Worm (Caenorhabditis elegans): ENCODE measurements around the gene dsc-1.

Gene dsc-1

ce11 chrX:15073479-15073878, 38.8 kb upstream of the dsc-1 start:
- no peak for TF ChIP-seq klf-2 (GFP tag; conservative IDR thresholded peaks at IDR 0.05)
- TF ChIP-seq ztf-29 (GFP tag; IDR thresholded peaks at IDR 0.05): no peak
- TF ChIP-seq cog-1 (tag; optimal IDR thresholded peaks at IDR 0.05): no peak
- no peak for TF ChIP-seq ztf-23 (GFP tag; IDR thresholded peaks at IDR 0.05)

- no peak for TF ChIP-seq ztf-29 (GFP tag; IDR thresholded peaks at IDR 0.05)
- TF ChIP-seq med-1 (GFP tag; optimal IDR thresholded peaks at IDR 0.05; ENCODE audit: insufficient read depth): no peak
- no peak for TF ChIP-seq T22C8.4 (GFP tag; IDR thresholded peaks at IDR 0.05)
- no peak for TF ChIP-seq cog-1 (tag; optimal IDR thresholded peaks at IDR 0.05)
- TF ChIP-seq flt-1 (GFP tag; IDR thresholded peaks at IDR 0.05): no peak
- TF ChIP-seq klf-2 (GFP tag; conservative IDR thresholded peaks at IDR 0.05): no peak
- TF ChIP-seq ref-1 (GFP tag; conservative IDR thresholded peaks at IDR 0.05): no peak
Observed at ce11 chrX:15072877-15073276, 38.2 kb upstream of the dsc-1 start.

- TF ChIP-seq tab-1 (GFP tag; IDR thresholded peaks at IDR 0.05) (no peak), med-1 (GFP tag; optimal IDR thresholded peaks at IDR 0.05; ENCODE audit: insufficient read depth) (no peak), cog-1 (tag; optimal IDR thresholded peaks at IDR 0.05) (no peak), ztf-23 (GFP tag; IDR thresholded peaks at IDR 0.05) (no peak), ref-1 (GFP tag; conservative IDR thresholded peaks at IDR 0.05) (no peak), klf-2 (GFP tag; conservative IDR thresholded peaks at IDR 0.05) (no peak), T22C8.4 (GFP tag; IDR thresholded peaks at IDR 0.05) (no peak), flt-1 (GFP tag; IDR thresholded peaks at IDR 0.05) (no peak), ztf-29 (GFP tag; IDR thresholded peaks at IDR 0.05) (no peak)
Observed at ce11 chrX:15070137-15070536, 35.5 kb upstream of the dsc-1 start.

DNA sequence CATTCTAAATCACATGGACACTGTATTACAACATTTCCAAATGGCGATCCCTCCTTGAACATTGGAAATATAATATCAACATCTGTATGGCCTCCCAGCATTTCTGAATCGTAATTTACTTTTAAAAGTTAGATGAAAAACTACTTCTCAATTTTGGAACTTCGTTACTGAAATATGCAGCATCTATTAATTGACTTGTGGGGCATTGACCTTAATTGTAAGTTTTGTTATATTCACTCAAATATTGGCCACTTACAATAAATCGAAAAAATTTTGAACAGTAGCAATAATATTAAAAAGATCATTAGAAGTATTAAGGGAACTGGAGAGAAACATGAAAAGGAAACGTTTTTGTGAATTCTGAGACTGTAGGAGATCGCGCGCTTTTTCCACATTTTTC, 34.6 kb upstream of the dsc-1 start, which contains the start of gene mam-6:
Gene mam-6 (minus strand): TSS at position 101 of the 400 bp plus-strand sequence.
- TF ChIP-seq flt-1 (GFP tag; IDR thresholded peaks at IDR 0.05) (no peak), klf-2 (GFP tag; conservative IDR thresholded peaks at IDR 0.05) (no peak), cog-1 (tag; optimal IDR thresholded peaks at IDR 0.05) (no peak), tab-1 (GFP tag; IDR thresholded peaks at IDR 0.05) (no peak), med-1 (GFP tag; optimal IDR thresholded peaks at IDR 0.05; ENCODE audit: insufficient read depth) (no peak), ztf-29 (GFP tag; IDR thresholded peaks at IDR 0.05) (no peak), ztf-23 (GFP tag; IDR thresholded peaks at IDR 0.05) (no peak), ref-1 (GFP tag; conservative IDR thresholded peaks at IDR 0.05) (no peak), T22C8.4 (GFP tag; IDR thresholded peaks at IDR 0.05) (no peak)

DNA sequence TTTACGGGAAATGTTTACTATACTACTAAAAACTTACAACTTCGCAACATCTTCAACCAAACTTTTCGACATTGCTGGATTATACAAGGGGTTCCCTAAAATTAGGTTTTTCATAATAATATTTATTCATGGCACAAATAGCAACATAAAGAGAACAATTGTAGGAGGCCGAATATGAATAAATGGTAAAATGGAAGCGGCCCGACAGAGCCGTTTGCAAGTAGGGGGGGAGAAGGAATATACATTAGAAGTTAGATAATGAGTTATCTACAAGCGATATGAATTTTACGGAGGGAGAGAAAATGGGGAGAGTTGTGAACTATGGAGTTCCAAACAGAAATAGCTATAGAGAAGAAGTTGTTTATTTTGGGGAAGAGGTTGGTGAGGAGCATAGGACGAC, 25.7 kb upstream of the dsc-1 start, which contains the start of gene fbxa-96:
Gene fbxa-96 (minus strand): TSS at position 101 of the 400 bp plus-strand sequence.
- TF ChIP-seq ref-1 (GFP tag; conservative IDR thresholded peaks at IDR 0.05): no peak
- no peak for TF ChIP-seq flt-1 (GFP tag; IDR thresholded peaks at IDR 0.05)
- no peak for TF ChIP-seq cog-1 (tag; optimal IDR thresholded peaks at IDR 0.05)
- no peak for TF ChIP-seq ztf-23 (GFP tag; IDR thresholded peaks at IDR 0.05)
- TF ChIP-seq ztf-29 (GFP tag; IDR thresholded peaks at IDR 0.05): no peak
- no peak for TF ChIP-seq T22C8.4 (GFP tag; IDR thresholded peaks at IDR 0.05)
- no peak for TF ChIP-seq med-1 (GFP tag; optimal IDR thresholded peaks at IDR 0.05; ENCODE audit: insufficient read depth)
- no peak for TF ChIP-seq klf-2 (GFP tag; conservative IDR thresholded peaks at IDR 0.05)
- no peak for TF ChIP-seq tab-1 (GFP tag; IDR thresholded peaks at IDR 0.05)

- TF ChIP-seq ref-1 (GFP tag; conservative IDR thresholded peaks at IDR 0.05): no peak
- no peak for TF ChIP-seq klf-2 (GFP tag; conservative IDR thresholded peaks at IDR 0.05)
- TF ChIP-seq ztf-23 (GFP tag; IDR thresholded peaks at IDR 0.05): no peak
- TF ChIP-seq cog-1 (tag; optimal IDR thresholded peaks at IDR 0.05): no peak
Observed at ce11 chrX:15057900-15058299, 23.3 kb upstream of the dsc-1 start.

ce11 chrX:15056737-15057136, 22.1 kb upstream of the dsc-1 start, which contains the start of gene H03G16.5:
H03G16.5 (minus strand) TSS chrX:15056837.
- TF ChIP-seq T22C8.4 (GFP tag; IDR thresholded peaks at IDR 0.05): no peak
- no peak for TF ChIP-seq ref-1 (GFP tag; conservative IDR thresholded peaks at IDR 0.05)
- no peak for TF ChIP-seq tab-1 (GFP tag; IDR thresholded peaks at IDR 0.05)
- TF ChIP-seq flt-1 (GFP tag; IDR thresholded peaks at IDR 0.05): no peak

DNA sequence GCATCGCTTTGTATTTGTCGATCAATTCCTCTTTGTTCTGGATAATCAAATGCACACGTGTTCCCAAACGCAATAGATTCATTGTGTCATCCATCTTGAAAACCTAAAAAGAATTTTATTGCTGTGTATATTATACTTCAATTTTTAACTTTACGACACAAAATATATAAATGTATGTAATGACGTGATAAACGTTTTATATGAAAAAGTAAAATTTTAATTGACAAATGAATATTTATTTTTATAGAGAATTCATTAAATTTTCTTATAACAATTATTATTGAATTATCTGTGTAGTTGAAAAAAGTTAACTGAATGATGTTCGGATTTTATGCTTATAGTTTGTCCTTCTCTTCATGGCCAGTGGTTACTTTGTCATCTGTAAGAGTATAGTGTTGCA, 21.3 kb upstream of the dsc-1 start, which contains the start of gene H03G16.7:
Gene H03G16.7 (minus strand): TSS at position 101 of the 400 bp plus-strand sequence.
- TF ChIP-seq flt-1 (GFP tag; IDR thresholded peaks at IDR 0.05) (no peak), med-1 (GFP tag; optimal IDR thresholded peaks at IDR 0.05; ENCODE audit: insufficient read depth) (no peak), klf-2 (GFP tag; conservative IDR thresholded peaks at IDR 0.05) (no peak), cog-1 (tag; optimal IDR thresholded peaks at IDR 0.05) (no peak), ztf-29 (GFP tag; IDR thresholded peaks at IDR 0.05) (no peak), ref-1 (GFP tag; conservative IDR thresholded peaks at IDR 0.05) (no peak), ztf-23 (GFP tag; IDR thresholded peaks at IDR 0.05) (no peak), tab-1 (GFP tag; IDR thresholded peaks at IDR 0.05) (no peak), T22C8.4 (GFP tag; IDR thresholded peaks at IDR 0.05) (no peak)

DNA sequence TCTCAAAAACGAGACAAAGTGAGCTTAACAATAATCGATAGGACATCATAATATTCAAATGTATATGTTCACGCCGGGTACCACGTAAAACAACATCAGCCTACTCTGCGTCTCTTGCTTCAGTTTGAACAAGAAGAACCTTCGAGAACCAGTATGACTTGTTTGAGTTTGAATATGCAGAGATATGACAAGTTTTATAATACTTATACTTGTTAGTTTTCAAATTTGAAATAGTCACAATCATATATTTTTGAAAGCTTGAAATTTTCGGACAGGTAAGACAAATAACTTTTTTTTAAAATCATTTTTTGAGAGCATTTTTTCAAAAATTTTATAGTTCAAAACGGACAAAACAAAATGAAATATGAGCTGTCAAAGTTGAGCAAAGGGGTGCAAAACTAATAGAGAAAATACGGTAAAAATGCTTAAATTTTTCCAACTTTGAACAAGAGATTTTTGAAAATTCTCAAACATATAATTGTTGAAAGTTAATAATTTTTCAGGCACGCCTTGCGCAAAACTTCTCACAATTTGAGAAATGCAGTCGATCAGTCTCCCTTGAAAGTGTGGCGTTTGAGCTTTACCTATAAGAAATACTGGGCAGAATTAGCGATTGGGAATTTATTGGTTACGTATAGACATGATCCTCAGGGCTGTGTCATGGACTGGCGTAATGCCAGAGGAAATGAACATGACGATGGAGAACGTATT, 18.7 kb upstream of the dsc-1 start, which contains the start of gene H03G16.1:
Gene H03G16.1 (plus strand): TSS at position 661 of the 711 bp plus-strand sequence.
- TF ChIP-seq med-1 (GFP tag; optimal IDR thresholded peaks at IDR 0.05; ENCODE audit: insufficient read depth) (no peak), klf-2 (GFP tag; conservative IDR thresholded peaks at IDR 0.05) (no peak), ztf-23 (GFP tag; IDR thresholded peaks at IDR 0.05) (no peak), T22C8.4 (GFP tag; IDR thresholded peaks at IDR 0.05) (no peak), tab-1 (GFP tag; IDR thresholded peaks at IDR 0.05) (no peak), ztf-29 (GFP tag; IDR thresholded peaks at IDR 0.05) (no peak)

- no peak for TF ChIP-seq T22C8.4 (GFP tag; IDR thresholded peaks at IDR 0.05)
- no peak for TF ChIP-seq ztf-29 (GFP tag; IDR thresholded peaks at IDR 0.05)
- TF ChIP-seq klf-2 (GFP tag; conservative IDR thresholded peaks at IDR 0.05): no peak
- no peak for TF ChIP-seq ref-1 (GFP tag; conservative IDR thresholded peaks at IDR 0.05)
- TF ChIP-seq ztf-23 (GFP tag; IDR thresholded peaks at IDR 0.05): no peak
- no peak for TF ChIP-seq flt-1 (GFP tag; IDR thresholded peaks at IDR 0.05)
- TF ChIP-seq tab-1 (GFP tag; IDR thresholded peaks at IDR 0.05): no peak
- no peak for TF ChIP-seq cog-1 (tag; optimal IDR thresholded peaks at IDR 0.05)
- TF ChIP-seq med-1 (GFP tag; optimal IDR thresholded peaks at IDR 0.05; ENCODE audit: insufficient read depth): no peak
Observed at ce11 chrX:15052385-15052784, 17.8 kb upstream of the dsc-1 start, which contains the start of gene H03G16.6. H03G16.6 (plus strand) TSS chrX:15052685.

Measured in whole organism, midembryonic.